Worm (Caenorhabditis elegans): ENCODE results near the gene C54D2.6.

DNA sequence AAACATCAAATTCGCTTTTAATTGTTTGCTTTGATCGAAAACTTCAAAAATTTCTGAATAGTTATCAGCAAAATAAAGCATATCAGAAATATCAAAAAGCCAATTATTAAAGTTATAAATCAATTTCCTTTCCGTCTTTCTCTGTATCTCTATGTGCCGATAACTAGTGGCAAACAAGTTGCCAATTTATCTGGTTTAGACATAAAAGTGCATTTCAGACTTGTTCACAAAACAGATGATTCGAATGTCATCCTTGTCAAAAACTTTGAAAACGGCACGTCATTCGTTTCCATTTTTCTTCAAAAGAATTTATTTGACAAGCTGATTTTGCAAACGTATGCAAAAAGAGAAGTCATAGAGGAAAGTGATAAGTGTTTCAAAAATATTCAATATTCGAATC is 20.0 kb upstream of the C54D2.6 start:
- TF ChIP-seq daf-12 (tag; optimal IDR thresholded peaks at IDR 0.05) (no peak), ZK546.5 (tag; optimal IDR thresholded peaks at IDR 0.05) (no peak), ceh-28 (tag; optimal IDR thresholded peaks at IDR 0.05) (no peak), elt-2 (tag; optimal IDR thresholded peaks at IDR 0.05) (no peak), jun-1 (tag; optimal IDR thresholded peaks at IDR 0.05) (no peak), fkh-10 (GFP tag; optimal IDR thresholded peaks at IDR 0.05) (no peak), nhr-28 (tag; optimal IDR thresholded peaks at IDR 0.05) (no peak), pha-4 (tag; optimal IDR thresholded peaks at IDR 0.05) (no peak)
